Fruit fly (Drosophila melanogaster): ENCODE data around the gene CG14823.

The CG14823 gene

dm6 chr3L:7086558-7087059, 20.5 kb downstream of the CG14823 start, which contains the start of gene Cpr65Ea (continued):
- TF ChIP-seq NfI (GFP tag; optimal IDR thresholded peaks at IDR 0.05) (no peak), Hr51 (GFP tag; optimal IDR thresholded peaks at IDR 0.05) (peak in 1 of 2 experiments; percentile 76), stc (GFP tag; IDR thresholded peaks at IDR 0.05) (peak; percentile 32; the same call in 1 of the 2 replicates), Eip74EF (GFP tag; optimal IDR thresholded peaks at IDR 0.05) (peak in 1 of 2 experiments; percentile 11), CG13424 (tag; optimal IDR thresholded peaks at IDR 0.05) (peak; percentile 47), dmrt99B (tag; optimal IDR thresholded peaks at IDR 0.05) (peak; percentile 71), CG32767 (GFP tag; IDR thresholded peaks at IDR 0.05) (0 out of 2 replicates have a peak, but pooled peaks have one; percentile 15), dysf (GFP tag; IDR thresholded peaks at IDR 0.05) (0 out of 3 replicates have a peak, but pooled peaks have one; percentile 28), Oli (tag; optimal IDR thresholded peaks at IDR 0.05) (peak; percentile 46), so (GFP tag; IDR thresholded peaks at IDR 0.05) (0 out of 3 replicates have a peak, but pooled peaks have one; percentile 19), D19A (tag; optimal IDR thresholded peaks at IDR 0.05) (peak; percentile 42), jigr1 (GFP tag; IDR thresholded peaks at IDR 0.05) (no peak), HLH3B (GFP tag; IDR thresholded peaks at IDR 0.05) (peak; percentile 53), Ptx1 (GFP tag; IDR thresholded peaks at IDR 0.05) (peak; percentile 49), CG17359 (tag; optimal IDR thresholded peaks at IDR 0.05) (peak; percentile 18), nmo (GFP tag; optimal IDR thresholded peaks at IDR 0.05) (peak; percentile 11), hkb (optimal IDR thresholded peaks at IDR 0.05) (no peak), hkb (GFP tag; IDR thresholded peaks at IDR 0.05) (peak; percentile 21; the same call in 1 of the 2 replicates), CG18262 (tag; optimal IDR thresholded peaks at IDR 0.05) (peak; percentile 5), CoRest (tag; optimal IDR thresholded peaks at IDR 0.05) (peak; percentile 33), Sox100B (GFP tag; optimal IDR thresholded peaks at IDR 0.05) (peak; percentile 30), Asciz (GFP tag; optimal IDR thresholded peaks at IDR 0.05) (peak; percentile 24), CG11504 (tag; optimal IDR thresholded peaks at IDR 0.05) (peak; percentile 68), az2 (GFP tag; optimal IDR thresholded peaks at IDR 0.05) (no peak), Ravus (GFP tag; IDR thresholded peaks at IDR 0.05) (no peak), E2f1 (GFP tag; IDR thresholded peaks at IDR 0.05) (peak; percentile 20; the same call in 1 of the 2 replicates), grau (tag; optimal IDR thresholded peaks at IDR 0.05) (peak; percentile 17), Lim3 (GFP tag; IDR thresholded peaks at IDR 0.05) (no peak), Ada2b (GFP tag; IDR thresholded peaks at IDR 0.05) (0 out of 2 replicates have a peak, but pooled peaks have one; percentile 12), tap (tag; optimal IDR thresholded peaks at IDR 0.05) (peak; percentile 33), Sox102F (GFP tag; optimal IDR thresholded peaks at IDR 0.05) (peak; percentile 56), CG2712 (tag; optimal IDR thresholded peaks at IDR 0.05) (peak; percentile 25), phol (tag; optimal IDR thresholded peaks at IDR 0.05) (peak; percentile 16), CG9437 (GFP tag; optimal IDR thresholded peaks at IDR 0.05) (no peak), her (GFP tag; optimal IDR thresholded peaks at IDR 0.05) (no peak), ttk (GFP tag; IDR thresholded peaks at IDR 0.05) (0 out of 2 replicates have a peak, but pooled peaks have one; percentile 23), E2f2 (GFP tag; IDR thresholded peaks at IDR 0.05) (peak; percentile 23; the same call in 1 of the 2 replicates), CG2678 (tag; optimal IDR thresholded peaks at IDR 0.05) (peak; percentile 52), Nf-YA (GFP tag; IDR thresholded peaks at IDR 0.05) (0 out of 2 replicates have a peak, but pooled peaks have one; percentile 13)

- no peak for TF ChIP-seq unpg (GFP tag; optimal IDR thresholded peaks at IDR 0.05)
- no peak for TF ChIP-seq pfk (GFP tag; optimal IDR thresholded peaks at IDR 0.05)
- TF ChIP-seq CG9797 (GFP tag; optimal IDR thresholded peaks at IDR 0.05): no peak
- TF ChIP-seq Dref (GFP tag; IDR thresholded peaks at IDR 0.05): no peak
- no peak for TF ChIP-seq scrt (GFP tag; optimal IDR thresholded peaks at IDR 0.05)
- TF ChIP-seq CG6683 (GFP tag; optimal IDR thresholded peaks at IDR 0.05): no peak
- TF ChIP-seq dysf (GFP tag; IDR thresholded peaks at IDR 0.05): peak; percentile 62; the same call in 2 of the 3 replicates
- TF ChIP-seq CrebB (tag; optimal IDR thresholded peaks at IDR 0.05): no peak
- 0 out of 2 replicates have a peak, but pooled peaks have one; percentile 33 for TF ChIP-seq ttk (GFP tag; IDR thresholded peaks at IDR 0.05)
- no peak for TF ChIP-seq D19A (tag; optimal IDR thresholded peaks at IDR 0.05)
- TF ChIP-seq nerfin-2 (GFP tag; IDR thresholded peaks at IDR 0.05; ENCODE audit: partially characterized antibody): no peak
- TF ChIP-seq CG15269 (tag; optimal IDR thresholded peaks at IDR 0.05): no peak
- TF ChIP-seq lola (GFP tag; optimal IDR thresholded peaks at IDR 0.05): no peak
- no peak for TF ChIP-seq Doc3 (GFP tag; IDR thresholded peaks at IDR 0.05; ENCODE audit: partially characterized antibody)
These were observed 21.2 kb downstream of the CG14823 start for dm6 chr3L:7087347-7087746.

All from whole organism, embryonic.